Worm (Caenorhabditis elegans) whole organism, late embryonic: ENCODE results near the gene C23H4.8.
A peak's percentile ranks its signal among the peaks of the same experiment; 100 is the strongest.

Experiments
- C08G9.2 ChIP-seq: sonication (generic microtip); optimal IDR thresholded peaks from 2 replicates; lab custom pipeline; 2016; ENCODE audit warnings: mild to moderate bottlenecking, missing genetic modification characterization, moderate library complexity, missing compliant biosample characterization
- C38D4.7 ChIP-seq: fragments of 200-800 bp; sonication (Bioruptor generic); optimal IDR thresholded peaks from 2 replicates; lab custom pipeline; 2018; ENCODE audit warnings: mild to moderate bottlenecking, missing genetic modification characterization, moderate library complexity, missing compliant biosample characterization
- F13H6.1 ChIP-seq: sonication (generic microtip); optimal IDR thresholded peaks from 2 replicates; lab custom pipeline; 2016; ENCODE audit warnings: missing genetic modification characterization, missing compliant biosample characterization
- K09A11.1 ChIP-seq: sonication (generic microtip); optimal IDR thresholded peaks from 2 replicates; lab custom pipeline; 2017; ENCODE audit warnings: antibody characterized with exemption, mild to moderate bottlenecking, missing genetic modification characterization, missing compliant biosample characterization; ENCODE audit not compliant: insufficient read depth
- ahr-1 ChIP-seq: sonication (generic microtip); optimal IDR thresholded peaks from 2 replicates; lab custom pipeline; 2016; ENCODE audit warnings: missing genetic modification characterization, missing compliant biosample characterization
- ama-1 ChIP-seq: fragments of 150-350 bp; optimal IDR thresholded peaks from 2 replicates; lab custom pipeline; 2014
- ceh-14 ChIP-seq: sonication (generic microtip); optimal IDR thresholded peaks from 2 replicates; lab custom pipeline; 2016; ENCODE audit warnings: missing genotype, missing genetic modification characterization, missing compliant biosample characterization
- ceh-19 ChIP-seq: fragments of 200-800 bp; sonication (Bioruptor generic); optimal IDR thresholded peaks from 2 replicates; lab custom pipeline; 2018; ENCODE audit warnings: mild to moderate bottlenecking, missing genetic modification characterization, missing compliant biosample characterization
- ceh-22 ChIP-seq: sonication (generic microtip); optimal IDR thresholded peaks from 2 replicates; lab custom pipeline; 2017; ENCODE audit warnings: missing biosample characterization, missing genetic modification characterization
- ceh-31 ChIP-seq: sonication (generic microtip); optimal IDR thresholded peaks from 2 replicates; lab custom pipeline; 2016; ENCODE audit warnings: missing genetic modification characterization, missing compliant biosample characterization
- ceh-9 ChIP-seq: sonication (generic microtip); optimal IDR thresholded peaks from 2 replicates; lab custom pipeline; 2016; ENCODE audit warnings: mild to moderate bottlenecking, missing genetic modification characterization, inconsistent platforms, missing compliant biosample characterization
- dmd-4 ChIP-seq: sonication (generic microtip); optimal IDR thresholded peaks from 2 replicates; lab custom pipeline; 2016; ENCODE audit warnings: borderline replicate concordance, missing genetic modification characterization, missing compliant biosample characterization
- elt-4 ChIP-seq: sonication (generic microtip); optimal IDR thresholded peaks from 2 replicates; lab custom pipeline; 2016; ENCODE audit warnings: missing genetic modification characterization, missing compliant biosample characterization
- eyg-1 ChIP-seq: sonication (generic microtip); optimal IDR thresholded peaks from 2 replicates; lab custom pipeline; 2016; ENCODE audit warnings: missing genotype, missing genetic modification characterization, missing compliant biosample characterization
- fax-1 ChIP-seq: sonication (generic microtip); optimal IDR thresholded peaks from 2 replicates; lab custom pipeline; 2016; ENCODE audit warnings: missing genotype, missing genetic modification characterization, missing compliant biosample characterization
- fkh-6 ChIP-seq: sonication (generic microtip); optimal IDR thresholded peaks from 2 replicates; lab custom pipeline; 2016; ENCODE audit warnings: missing genetic modification characterization, missing compliant biosample characterization
- hlh-13 ChIP-seq: fragments of 200-800 bp; sonication (Bioruptor generic); optimal IDR thresholded peaks from 2 replicates; lab custom pipeline; 2018; ENCODE audit warnings: mild to moderate bottlenecking, missing genetic modification characterization, missing compliant biosample characterization
- hlh-15 ChIP-seq: sonication (generic microtip); optimal IDR thresholded peaks from 2 replicates; lab custom pipeline; 2016; ENCODE audit warnings: missing genetic modification characterization, missing compliant biosample characterization
- hlh-30 ChIP-seq: sonication (generic microtip); optimal IDR thresholded peaks from 2 replicates; lab custom pipeline; 2017; ENCODE audit warnings: antibody characterized with exemption, missing genetic modification characterization, missing compliant biosample characterization; ENCODE audit not compliant: insufficient read depth
- hlh-8 ChIP-seq: sonication (generic microtip); optimal IDR thresholded peaks from 2 replicates; lab custom pipeline; 2016; ENCODE audit warnings: missing genotype, missing genetic modification characterization, missing compliant biosample characterization
- lin-11 ChIP-seq: fragments of 200-800 bp; sonication (Bioruptor generic); optimal IDR thresholded peaks from 2 replicates; lab custom pipeline; 2018; ENCODE audit warnings: mild to moderate bottlenecking, missing genetic modification characterization, missing compliant biosample characterization
- mec-3 ChIP-seq: sonication (generic microtip); optimal IDR thresholded peaks from 2 replicates; lab custom pipeline; 2016; ENCODE audit warnings: borderline replicate concordance, missing genetic modification characterization, missing compliant biosample characterization
- nfya-1 ChIP-seq: sonication (generic microtip); optimal IDR thresholded peaks from 2 replicates; lab custom pipeline; 2017; ENCODE audit warnings: missing genetic modification characterization, mild to moderate bottlenecking, missing compliant biosample characterization, antibody characterized with exemption, moderate library complexity
- nhr-232 ChIP-seq: sonication (generic microtip); optimal IDR thresholded peaks from 2 replicates; lab custom pipeline; 2016; ENCODE audit warnings: missing genetic modification characterization, missing compliant biosample characterization
- npax-4 ChIP-seq: sonication (generic microtip); optimal IDR thresholded peaks from 2 replicates; lab custom pipeline; 2016; ENCODE audit warnings: missing genetic modification characterization, missing compliant biosample characterization
- odd-2 ChIP-seq: sonication (generic microtip); optimal IDR thresholded peaks from 2 replicates; lab custom pipeline; 2017; ENCODE audit warnings: antibody characterized with exemption, mild to moderate bottlenecking, missing genetic modification characterization, missing compliant biosample characterization
- pat-9 ChIP-seq: fragments of 200-800 bp; sonication (Bioruptor generic); optimal IDR thresholded peaks from 2 replicates; lab custom pipeline; 2018; ENCODE audit warnings: mild to moderate bottlenecking, missing genetic modification characterization, moderate library complexity, missing compliant biosample characterization
- pax-1 ChIP-seq: fragments of 150-350 bp; optimal IDR thresholded peaks from 2 replicates; lab custom pipeline; 2014; ENCODE audit warnings: missing biosample characterization, missing genetic modification characterization
- pha-2 ChIP-seq: sonication (generic microtip); optimal IDR thresholded peaks from 2 replicates; lab custom pipeline; 2017; ENCODE audit warnings: mild to moderate bottlenecking, missing genetic modification characterization, missing compliant biosample characterization
- pha-4 ChIP-seq: fragments of 150-350 bp; optimal IDR thresholded peaks from 2 replicates; lab custom pipeline; 2018; ENCODE audit warnings: missing biosample characterization, missing genetic modification reagents, missing genetic modification characterization
- pqm-1 ChIP-seq: sonication (generic microtip); optimal IDR thresholded peaks from 2 replicates; lab custom pipeline; 2016; ENCODE audit warnings: missing genetic modification characterization, missing compliant biosample characterization
- ref-2 ChIP-seq: sonication (generic microtip); optimal IDR thresholded peaks from 2 replicates; lab custom pipeline; 2016; ENCODE audit warnings: missing genetic modification characterization, missing compliant biosample characterization
- rnt-1 ChIP-seq: sonication (generic microtip); optimal IDR thresholded peaks from 2 replicates; lab custom pipeline; 2016; ENCODE audit warnings: missing genetic modification characterization, missing compliant biosample characterization
- sdc-2 ChIP-seq: sonication (generic microtip); optimal IDR thresholded peaks from 2 replicates; lab custom pipeline; 2016; ENCODE audit warnings: missing genotype, missing genetic modification characterization, missing compliant biosample characterization
- sox-2 ChIP-seq: fragments of 200-800 bp; sonication (Bioruptor generic); IDR thresholded peaks from 2 replicates; pipeline ENCODE4 v1.3.6; 2022; ENCODE audit warnings: missing genetic modification reagents, missing genetic modification characterization, missing compliant biosample characterization
- sox-4 ChIP-seq: sonication (generic microtip); optimal IDR thresholded peaks from 2 replicates; lab custom pipeline; 2017; ENCODE audit warnings: mild to moderate bottlenecking, missing genetic modification characterization, inconsistent platforms, missing compliant biosample characterization
- tbx-2 ChIP-seq: sonication (generic microtip); optimal IDR thresholded peaks from 2 replicates; lab custom pipeline; 2016; ENCODE audit warnings: missing genetic modification characterization, missing compliant biosample characterization
- tbx-7 ChIP-seq: sonication (generic microtip); optimal IDR thresholded peaks from 2 replicates; lab custom pipeline; 2016; ENCODE audit warnings: missing genotype, missing genetic modification characterization, missing compliant biosample characterization
- ttx-3 ChIP-seq: sonication (generic microtip); optimal IDR thresholded peaks from 2 replicates; lab custom pipeline; 2016; ENCODE audit warnings: missing genetic modification reagents, missing genetic modification characterization, missing compliant biosample characterization
- unc-42 ChIP-seq: sonication (generic microtip); optimal IDR thresholded peaks from 2 replicates; lab custom pipeline; 2016; ENCODE audit warnings: missing genotype, missing genetic modification characterization, missing compliant biosample characterization
- unc-55 ChIP-seq: sonication (generic microtip); optimal IDR thresholded peaks from 2 replicates; lab custom pipeline; 2017; ENCODE audit warnings: missing biosample characterization, missing genetic modification reagents, missing genetic modification characterization

The C23H4.8 gene

DNA sequence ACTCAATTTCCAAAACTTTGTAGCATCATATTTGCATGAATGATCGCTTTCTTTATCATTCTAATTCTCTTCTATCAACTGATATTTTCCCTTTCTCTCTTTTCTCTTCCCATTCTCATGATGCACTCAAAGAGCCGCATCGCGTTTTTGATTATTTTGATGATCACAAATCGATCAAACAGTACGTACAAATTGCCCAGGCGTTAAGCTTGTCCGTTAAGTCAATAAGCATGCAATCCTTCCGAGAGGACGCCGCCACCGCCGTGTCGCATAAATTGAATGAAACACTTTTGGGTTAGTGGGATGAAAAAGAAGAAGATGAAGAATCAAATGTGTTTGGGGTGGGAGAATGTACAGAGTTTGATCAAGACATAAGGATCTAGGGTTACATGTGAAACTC is 35.4 kb upstream of the C23H4.8 start:
- TF ChIP-seq unc-42 (tag; lab: Kevin White, UChicago) (peak; percentile 26), lin-11 (tag; lab: Kevin White, UChicago) (no peak), pha-2 (tag; lab: Kevin White, UChicago) (peak; percentile 26), unc-55 (no peak), elt-4 (no peak), sox-4 (tag; lab: Kevin White, UChicago) (no peak)

ce11 chrX:12182684-12183477 is 34.2 kb upstream of the C23H4.8 start:
- TF ChIP-seq hlh-15 (no peak), pha-4 (no peak), tbx-2 (tag; lab: Kevin White, UChicago) (peak; percentile 16), mec-3 (tag; lab: Kevin White, UChicago) (no peak), hlh-13 (no peak), pat-9 (tag; lab: Kevin White, UChicago) (no peak), sox-4 (tag; lab: Kevin White, UChicago) (peak; percentile 17), nfya-1 (peak; percentile 35), C08G9.2 (tag; lab: Kevin White, UChicago) (no peak), sox-2 (GFP tag; lab: Robert Waterston, UW) (no peak), hlh-8 (tag; lab: Kevin White, UChicago) (peak; percentile 21), ahr-1 (no peak), fkh-6 (tag; lab: Kevin White, UChicago) (no peak), ceh-14 (tag; lab: Kevin White, UChicago) (peak; percentile 54), ttx-3 (tag; lab: Kevin White, UChicago) (no peak), nhr-232 (no peak), eyg-1 (tag; lab: Kevin White, UChicago) (no peak), C38D4.7 (GFP tag; lab: Kevin White, UChicago) (no peak), pqm-1 (no peak), K09A11.1 (tag; lab: Kevin White, UChicago) (no peak), unc-55 (peak; percentile 13), ceh-9 (tag; lab: Kevin White, UChicago) (no peak), ref-2 (tag; lab: Kevin White, UChicago) (peak; percentile 8), unc-42 (tag; lab: Kevin White, UChicago) (peak; percentile 64), odd-2 (no peak), ceh-31 (peak; percentile 42)

- TF ChIP-seq rnt-1 (tag; lab: Kevin White, UChicago) (no peak), ceh-22 (no peak), ceh-31 (peak; percentile 63), unc-55 (peak; percentile 28), ref-2 (tag; lab: Kevin White, UChicago) (peak; percentile 6), elt-4 (no peak), unc-42 (tag; lab: Kevin White, UChicago) (peak; percentile 99), ceh-14 (tag; lab: Kevin White, UChicago) (peak; percentile 86)
These were observed 32.6 kb upstream of the C23H4.8 start for ce11 chrX:12184393-12184792.

DNA sequence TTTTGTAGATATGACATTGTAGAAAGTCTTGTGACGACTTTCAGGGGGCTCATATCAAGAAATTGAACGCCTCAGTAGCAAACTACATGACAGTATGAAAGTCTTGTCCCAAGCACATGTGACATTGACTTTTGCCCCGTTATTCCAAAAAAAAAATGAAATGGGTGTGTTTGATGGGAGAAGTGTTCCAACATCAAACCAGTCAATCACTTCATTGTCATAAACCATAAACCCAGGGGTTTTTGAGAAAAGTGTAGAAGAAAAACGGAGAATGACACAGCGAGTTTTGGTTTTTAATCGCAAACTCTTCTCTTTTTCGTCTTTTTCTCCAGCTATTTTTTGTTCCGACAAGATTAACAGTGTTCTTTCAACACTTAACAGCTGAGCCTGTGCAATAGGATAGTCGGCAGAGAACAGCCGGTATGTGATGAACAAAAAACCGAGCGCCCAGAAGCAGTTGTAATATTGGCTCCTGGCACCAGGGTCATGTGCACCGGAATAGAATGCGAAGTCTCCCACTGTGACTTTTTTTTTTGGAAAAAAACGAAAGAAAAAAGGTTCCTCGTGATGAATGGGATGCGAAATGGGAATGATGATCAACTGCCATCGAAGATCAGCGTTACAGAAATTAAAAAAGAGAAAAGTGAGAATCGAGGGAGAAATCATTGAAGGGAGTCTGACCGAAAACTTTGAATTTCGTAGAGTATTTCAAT is 31.0 kb upstream of the C23H4.8 start:
- TF ChIP-seq hlh-30 (tag; lab: Kevin White, UChicago) (no peak), ceh-14 (tag; lab: Kevin White, UChicago) (no peak), fax-1 (no peak), C38D4.7 (GFP tag; lab: Kevin White, UChicago) (no peak), npax-4 (no peak), ttx-3 (tag; lab: Kevin White, UChicago) (no peak), pax-1 (no peak), elt-4 (no peak), ceh-19 (no peak), pqm-1 (no peak), unc-55 (no peak), hlh-8 (tag; lab: Kevin White, UChicago) (no peak), tbx-7 (tag; lab: Kevin White, UChicago) (no peak), rnt-1 (tag; lab: Kevin White, UChicago) (no peak), lin-11 (tag; lab: Kevin White, UChicago) (no peak), hlh-15 (no peak), ama-1 (no peak), sdc-2 (tag; lab: Kevin White, UChicago) (no peak), F13H6.1 (tag; lab: Kevin White, UChicago) (no peak), dmd-4 (tag; lab: Kevin White, UChicago) (no peak)
